Fruit fly (Drosophila melanogaster) whole organism, pupa: Measurements from ENCODE around the gene CG9733.
A peak's percentile ranks its signal among the peaks of the same experiment; 100 is the strongest.

Source experiments
- CG10348 ChIP-seq: fragments of 200-800 bp; sonication (Bioruptor generic); IDR thresholded peaks from 2 replicates; pipeline ENCODE4 v1.3.6; 2022; ENCODE audit warnings: missing biosample characterization, missing genetic modification characterization
- CG12605 ChIP-seq: fragments of 200-800 bp; sonication (Bioruptor generic); IDR thresholded peaks from 2 replicates; pipeline ENCODE4 v1.3.6; 2022; ENCODE audit warnings: missing biosample characterization, missing genetic modification characterization
- CG13204 ChIP-seq: fragments of 200-800 bp; sonication (Bioruptor generic); optimal IDR thresholded peaks from 2 replicates; lab custom pipeline; 2018; ENCODE audit warnings: missing biosample characterization, mild to moderate bottlenecking, missing genetic modification characterization, moderate library complexity
- CG14655 ChIP-seq: fragments of 200-800 bp; sonication (Bioruptor generic); optimal IDR thresholded peaks from 3 replicates; lab custom pipeline; 2017; ENCODE audit warnings: mild to moderate bottlenecking, missing biosample characterization, missing genetic modification reagents, missing genetic modification characterization
- CG15710 ChIP-seq: fragments of 200-800 bp; sonication (Bioruptor generic); optimal IDR thresholded peaks from 2 replicates; lab custom pipeline; 2018; ENCODE audit warnings: missing biosample characterization, mild to moderate bottlenecking, missing genetic modification characterization, moderate library complexity
- CG17806 ChIP-seq: fragments of 200-800 bp; sonication (Bioruptor generic); optimal IDR thresholded peaks from 2 replicates; lab custom pipeline; 2018; ENCODE audit warnings: missing biosample characterization, mild to moderate bottlenecking, missing genetic modification characterization, moderate library complexity
- CG32121 ChIP-seq: fragments of 200-800 bp; sonication (Bioruptor generic); IDR thresholded peaks from 2 replicates; pipeline ENCODE4 v1.3.6; 2022; ENCODE audit warnings: missing biosample characterization, missing genetic modification characterization
- CG34367 ChIP-seq: fragments of 200-800 bp; sonication (Bioruptor generic); optimal IDR thresholded peaks from 2 replicates; lab custom pipeline; 2018; ENCODE audit warnings: missing biosample characterization, mild to moderate bottlenecking, missing genetic modification characterization
- CG4496 ChIP-seq: fragments of 200-800 bp; sonication (Bioruptor generic); IDR thresholded peaks from 3 replicates; pipeline ENCODE4 v1.3.6; 2022; ENCODE audit warnings: missing biosample characterization, missing genetic modification characterization
- CG8159 ChIP-seq: fragments of 200-800 bp; sonication (Bioruptor generic); optimal IDR thresholded peaks from 3 replicates; lab custom pipeline; 2018; ENCODE audit warnings: missing biosample characterization, mild to moderate bottlenecking, missing genetic modification characterization, moderate library complexity
- CG8301 ChIP-seq: fragments of 200-800 bp; sonication (Bioruptor generic); optimal IDR thresholded peaks from 2 replicates; lab custom pipeline; 2018; ENCODE audit warnings: missing biosample characterization, mild to moderate bottlenecking, missing genetic modification characterization
- CG9948 ChIP-seq: fragments of 200-800 bp; sonication (Bioruptor generic); optimal IDR thresholded peaks from 2 replicates; lab custom pipeline; 2018; ENCODE audit warnings: missing biosample characterization, mild to moderate bottlenecking, missing genetic modification characterization, moderate library complexity
- D1 ChIP-seq: fragments of 200-800 bp; sonication (Bioruptor generic); optimal IDR thresholded peaks from 2 replicates; lab custom pipeline; 2018; ENCODE audit warnings: missing biosample characterization, mild to moderate bottlenecking, missing genetic modification characterization, moderate library complexity
- EcR ChIP-seq: fragments of 200-800 bp; sonication (Bioruptor generic); optimal IDR thresholded peaks from 3 replicates; lab custom pipeline; 2019; ENCODE audit warnings: missing biosample characterization, missing genetic modification characterization, mild to moderate bottlenecking, moderate library complexity, missing genetic modification reagents
- Ets98B ChIP-seq: fragments of 200-800 bp; sonication (Bioruptor generic); IDR thresholded peaks from 2 replicates; pipeline ENCODE4 v1.3.6; 2022; ENCODE audit warnings: missing biosample characterization, missing genetic modification characterization
- Pif1A ChIP-seq: fragments of 200-800 bp; sonication (Bioruptor generic); optimal IDR thresholded peaks from 3 replicates; lab custom pipeline; 2016; ENCODE audit warnings: missing biosample characterization, missing genetic modification characterization
- Pif1B ChIP-seq: fragments of 200-800 bp; sonication (Bioruptor generic); optimal IDR thresholded peaks from 3 replicates; lab custom pipeline; 2016; ENCODE audit warnings: missing biosample characterization, missing genetic modification characterization
- Snoo ChIP-seq: fragments of 200-800 bp; sonication (Bioruptor generic); optimal IDR thresholded peaks from 3 replicates; lab custom pipeline; 2017; ENCODE audit warnings: missing biosample characterization, mild to moderate bottlenecking, missing genetic modification characterization, inconsistent platforms
- fd96Ca ChIP-seq: fragments of 200-800 bp; sonication (Bioruptor generic); IDR thresholded peaks from 3 replicates; pipeline ENCODE4 v1.3.6; 2022; ENCODE audit warnings: missing biosample characterization, missing genetic modification characterization
- gl ChIP-seq: fragments of 200-800 bp; sonication (Bioruptor generic); optimal IDR thresholded peaks from 2 replicates; lab custom pipeline; 2018; ENCODE audit warnings: missing biosample characterization, mild to moderate bottlenecking, missing genetic modification characterization
- rn ChIP-seq: fragments of 200-800 bp; sonication (Bioruptor generic); IDR thresholded peaks from 2 replicates; pipeline ENCODE4 v1.3.6; 2022; ENCODE audit warnings: missing biosample characterization, missing genetic modification characterization

The CG9733 gene

DNA sequence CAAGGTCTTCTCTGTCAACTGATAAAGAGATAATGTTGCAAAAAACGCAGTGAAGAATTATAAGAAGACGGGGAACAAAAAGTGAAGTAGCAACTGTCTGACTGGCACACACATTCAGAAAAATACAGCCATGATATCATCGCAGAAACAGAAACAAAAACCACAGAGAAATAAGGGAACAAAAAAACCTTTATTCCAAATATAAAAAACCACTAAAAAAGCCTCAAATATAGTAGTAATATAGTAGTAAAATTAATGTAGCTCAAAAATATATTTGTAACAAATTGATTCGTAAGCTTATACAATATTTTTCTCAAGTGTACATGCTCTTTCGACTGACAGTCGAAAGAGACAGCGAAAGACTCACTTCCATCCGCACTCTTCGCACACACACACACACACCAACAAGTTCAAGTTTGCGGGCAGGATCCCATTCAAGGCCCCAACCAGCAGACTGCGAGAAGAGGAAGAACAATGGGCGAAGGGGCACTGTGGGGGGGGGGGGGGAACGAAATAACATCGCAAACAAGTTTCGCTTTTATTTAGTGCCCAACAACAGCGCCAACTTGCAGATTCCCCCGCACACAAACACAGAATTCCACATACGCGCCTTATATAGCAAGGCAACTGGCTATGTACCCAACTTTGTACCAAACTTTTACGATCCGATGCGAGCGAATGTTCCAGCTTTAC, 11.9 kb upstream of the CG9733 start:
- TF ChIP-seq CG32121 (GFP tag; lab: Robert Waterston, UW) (peak; percentile 37; the same call in 1 of the 2 replicates), gl (no peak), Pif1B (GFP tag; lab: Kevin White, UChicago) (peak; percentile 84), D1 (tag; lab: Kevin White, UChicago) (peak; percentile 42), CG13204 (peak; percentile 60), CG8301 (tag; lab: Kevin White, UChicago) (peak; percentile 18), CG15710 (tag; lab: Kevin White, UChicago) (peak; percentile 91), Snoo (tag; lab: Kevin White, UChicago) (peak; percentile 87), fd96Ca (GFP tag; lab: Robert Waterston, UW) (no peak), Ets98B (no peak), CG4496 (peak; percentile 69), CG34367 (tag; lab: Kevin White, UChicago) (peak; percentile 82), CG10348 (no peak), Pif1A (GFP tag; lab: Kevin White, UChicago) (peak; percentile 63), EcR (GFP tag; lab: Kevin White, UChicago) (peak; percentile 56), CG8159 (tag; lab: Kevin White, UChicago) (peak; percentile 90), CG17806 (tag; lab: Kevin White, UChicago) (peak; percentile 85), CG12605 (GFP tag; lab: Robert Waterston, UW) (peak; percentile 64), CG9948 (tag; lab: Kevin White, UChicago) (peak; percentile 82), rn (GFP tag; lab: Robert Waterston, UW) (peak; percentile 67), CG14655 (GFP tag; lab: Kevin White, UChicago) (peak; percentile 65)

DNA sequence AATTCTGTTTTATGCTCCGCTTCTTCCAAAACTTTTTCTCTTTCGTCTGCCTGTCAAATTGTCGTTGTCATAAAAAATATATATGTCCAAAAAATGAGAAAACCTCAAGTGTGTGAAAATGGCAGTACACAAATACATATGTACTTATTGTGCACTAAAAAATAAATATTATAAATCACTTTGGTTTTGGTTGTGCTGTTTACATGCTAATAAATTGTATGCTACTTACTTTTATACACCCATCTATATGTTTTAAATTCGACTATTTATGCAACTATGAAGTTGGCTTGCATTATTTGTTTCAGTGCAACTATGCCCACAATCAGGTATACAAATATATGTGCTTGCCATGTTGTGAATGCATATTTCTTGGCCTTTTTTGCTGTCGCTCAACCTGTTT, 11.1 kb upstream of the CG9733 start:
- TF ChIP-seq Ets98B (no peak; the same call in 1 of the 2 replicates), D1 (tag; lab: Kevin White, UChicago) (peak; percentile 72), gl (no peak), CG15710 (tag; lab: Kevin White, UChicago) (peak; percentile 80), CG32121 (GFP tag; lab: Robert Waterston, UW) (no peak), CG9948 (tag; lab: Kevin White, UChicago) (peak; percentile 72), CG14655 (GFP tag; lab: Kevin White, UChicago) (peak; percentile 18), CG17806 (tag; lab: Kevin White, UChicago) (peak; percentile 74), CG4496 (peak; percentile 49; the same call in 1 of the 3 replicates), CG10348 (0 out of 2 replicates have a peak, but pooled peaks have one; percentile 25), CG13204 (peak; percentile 44), CG12605 (GFP tag; lab: Robert Waterston, UW) (peak; percentile 30; the same call in 1 of the 2 replicates), Snoo (tag; lab: Kevin White, UChicago) (peak; percentile 91), EcR (GFP tag; lab: Kevin White, UChicago) (no peak), Pif1B (GFP tag; lab: Kevin White, UChicago) (peak; percentile 71), Pif1A (GFP tag; lab: Kevin White, UChicago) (peak; percentile 89), rn (GFP tag; lab: Robert Waterston, UW) (no peak), CG34367 (tag; lab: Kevin White, UChicago) (peak; percentile 81), fd96Ca (GFP tag; lab: Robert Waterston, UW) (no peak), CG8301 (tag; lab: Kevin White, UChicago) (peak; percentile 5), CG8159 (tag; lab: Kevin White, UChicago) (peak; percentile 81)

DNA sequence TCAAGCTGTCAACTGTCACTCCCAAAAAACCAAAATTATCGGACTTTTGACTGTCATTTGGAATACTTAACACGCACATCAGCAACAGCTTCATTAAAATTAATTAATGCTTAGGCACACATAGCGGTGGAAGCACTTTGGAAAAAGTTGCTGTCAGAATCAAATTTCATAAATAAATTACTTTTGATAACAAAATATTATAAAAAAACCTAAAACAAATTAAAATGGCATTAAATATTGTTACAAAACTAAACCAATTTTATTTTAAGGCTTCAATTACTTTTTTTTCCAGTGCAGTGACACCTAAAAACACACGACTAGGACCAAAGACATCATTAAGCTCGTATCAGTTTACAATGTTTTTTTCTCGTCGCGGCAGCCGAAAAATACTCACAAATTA, 9.7 kb upstream of the CG9733 start:
- peak; percentile 61 for TF ChIP-seq CG17806 (tag; lab: Kevin White, UChicago)
- no peak for TF ChIP-seq CG13204
- TF ChIP-seq CG4496, result peak; percentile 48; the same call in 1 of the 3 replicates
- TF ChIP-seq gl, result no peak
- TF ChIP-seq CG32121 (GFP tag; lab: Robert Waterston, UW), result 0 out of 2 replicates have a peak, but pooled peaks have one; percentile 30
- TF ChIP-seq D1 (tag; lab: Kevin White, UChicago), result peak; percentile 17
- peak; percentile 22 for TF ChIP-seq Pif1A (GFP tag; lab: Kevin White, UChicago)
- TF ChIP-seq CG8159 (tag; lab: Kevin White, UChicago), result peak; percentile 75
- TF ChIP-seq CG14655 (GFP tag; lab: Kevin White, UChicago), result peak; percentile 27
- no peak for TF ChIP-seq CG10348
- TF ChIP-seq CG15710 (tag; lab: Kevin White, UChicago), result peak; percentile 67
- no peak for TF ChIP-seq Pif1B (GFP tag; lab: Kevin White, UChicago)
- TF ChIP-seq CG8301 (tag; lab: Kevin White, UChicago), result no peak
- TF ChIP-seq Snoo (tag; lab: Kevin White, UChicago), result peak; percentile 45
- 0 out of 2 replicates have a peak, but pooled peaks have one; percentile 23 for TF ChIP-seq CG12605 (GFP tag; lab: Robert Waterston, UW)
- no peak for TF ChIP-seq fd96Ca (GFP tag; lab: Robert Waterston, UW)
- TF ChIP-seq rn (GFP tag; lab: Robert Waterston, UW), result no peak
- TF ChIP-seq CG9948 (tag; lab: Kevin White, UChicago), result peak; percentile 66
- TF ChIP-seq EcR (GFP tag; lab: Kevin White, UChicago), result no peak
- TF ChIP-seq Ets98B, result no peak; the same call in 1 of the 2 replicates
- TF ChIP-seq CG34367 (tag; lab: Kevin White, UChicago), result peak; percentile 51

DNA sequence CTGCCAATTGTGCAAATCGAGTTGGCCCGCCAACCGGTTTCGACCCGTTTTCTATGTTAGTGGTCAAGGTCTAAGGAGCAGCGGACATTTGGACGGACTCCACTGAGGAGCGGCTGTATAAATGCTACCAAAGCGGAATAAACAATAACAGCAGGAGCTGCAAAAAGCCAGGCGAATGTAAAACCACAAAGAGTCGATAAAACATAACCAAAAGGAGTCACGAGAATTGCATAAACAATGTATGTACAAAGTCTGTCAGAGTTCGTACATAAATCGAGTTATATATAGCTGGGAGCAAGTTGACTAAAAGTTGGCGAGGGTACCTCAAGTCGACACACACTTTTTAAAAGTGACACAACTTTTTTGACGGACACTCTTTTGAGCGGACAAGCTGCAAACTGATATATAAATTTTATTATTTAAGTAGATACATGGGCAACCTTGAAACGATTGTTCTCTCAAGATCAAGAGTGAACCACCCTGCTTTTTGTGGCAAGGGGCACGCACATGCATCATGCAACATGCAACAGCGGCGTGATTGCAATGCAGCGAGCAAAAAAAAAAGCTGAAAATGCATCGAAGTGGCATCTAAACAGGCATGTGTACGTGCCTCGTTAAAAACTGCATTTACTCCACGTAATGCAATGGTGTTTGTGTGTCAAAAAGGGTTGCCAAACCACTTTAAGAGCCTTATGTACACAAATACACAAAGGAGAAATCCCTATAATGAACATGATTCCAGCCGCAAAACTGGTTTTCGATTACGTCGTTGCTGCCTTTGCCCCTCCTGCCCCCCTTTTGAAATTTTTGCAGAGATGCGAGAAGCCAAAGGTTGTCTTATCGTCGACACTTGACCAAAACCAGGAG, 9.0 kb upstream of the CG9733 start:
- TF ChIP-seq CG32121 (GFP tag; lab: Robert Waterston, UW) (peak; percentile 90), Snoo (tag; lab: Kevin White, UChicago) (peak; percentile 94), Ets98B (peak; percentile 90), CG17806 (tag; lab: Kevin White, UChicago) (peak; percentile 97), fd96Ca (GFP tag; lab: Robert Waterston, UW) (peak; percentile 96), CG14655 (GFP tag; lab: Kevin White, UChicago) (peak; percentile 95), D1 (tag; lab: Kevin White, UChicago) (peak; percentile 91), Pif1A (GFP tag; lab: Kevin White, UChicago) (peak; percentile 95), CG10348 (peak; percentile 46; the same call in 1 of the 2 replicates), rn (GFP tag; lab: Robert Waterston, UW) (peak; percentile 84), CG8301 (tag; lab: Kevin White, UChicago) (peak; percentile 92), CG12605 (GFP tag; lab: Robert Waterston, UW) (peak; percentile 97), CG9948 (tag; lab: Kevin White, UChicago) (peak; percentile 97), Pif1B (GFP tag; lab: Kevin White, UChicago) (peak; percentile 98), CG4496 (peak; percentile 97), gl (peak; percentile 96), CG34367 (tag; lab: Kevin White, UChicago) (peak; percentile 97), CG15710 (tag; lab: Kevin White, UChicago) (peak; percentile 97), EcR (GFP tag; lab: Kevin White, UChicago) (peak; percentile 73), CG13204 (peak; percentile 94), CG8159 (tag; lab: Kevin White, UChicago) (peak; percentile 97)
